Fruit fly (Drosophila melanogaster) whole organism, embryonic: ENCODE measurements around the gene CG13311.
A peak's percentile ranks its signal among the peaks of the same experiment; 100 is the strongest.

Experiments used
- Ada2b ChIP-seq: fragments of 200-800 bp; sonication (Bioruptor generic); IDR thresholded peaks from 2 replicates; pipeline ENCODE4 v1.3.6; 2022; ENCODE audit warnings: missing biosample characterization, missing genetic modification characterization
- Aef1 ChIP-seq: fragments of 200-800 bp; sonication (Bioruptor generic); IDR thresholded peaks from 3 replicates; pipeline ENCODE4 v1.3.6; 2022; ENCODE audit warnings: missing biosample characterization, missing genetic modification characterization
- B-H1 ChIP-seq: fragments of 200-800 bp; sonication (Bioruptor generic); IDR thresholded peaks from 3 replicates; pipeline ENCODE4 v1.3.6; 2022; ENCODE audit warnings: missing biosample characterization, missing genetic modification characterization
- C15 ChIP-seq: fragments of 200-800 bp; sonication (Bioruptor generic); IDR thresholded peaks from 3 replicates; pipeline ENCODE4 v1.3.6; 2022; ENCODE audit warnings: missing biosample characterization, missing genetic modification characterization
- CG1024 ChIP-seq: fragments of 200-800 bp; sonication (Bioruptor generic); IDR thresholded peaks from 2 replicates; pipeline ENCODE4 v1.3.6; 2022; ENCODE audit warnings: missing biosample characterization, missing genetic modification characterization
- CG10979 ChIP-seq: fragments of 200-800 bp; sonication (Bioruptor generic); optimal IDR thresholded peaks from 2 replicates; lab custom pipeline; 2018; ENCODE audit warnings: missing biosample characterization, mild to moderate bottlenecking, missing genetic modification characterization, moderate library complexity
- CG11093 ChIP-seq: fragments of 200-800 bp; sonication (Bioruptor generic); IDR thresholded peaks from 3 replicates; pipeline ENCODE4 v1.3.6; 2022; ENCODE audit warnings: missing biosample characterization, missing genetic modification characterization
- CG11247 ChIP-seq: fragments of 200-800 bp; sonication (Bioruptor generic); IDR thresholded peaks from 2 replicates; pipeline ENCODE4 v1.3.6; 2022; ENCODE audit warnings: missing biosample characterization, missing genetic modification characterization
- CG12104 ChIP-seq: fragments of 200-800 bp; sonication (Bioruptor generic); optimal IDR thresholded peaks from 3 replicates; lab custom pipeline; 2016; ENCODE audit warnings: missing biosample characterization, missing genetic modification characterization
- CG12391 ChIP-seq: fragments of 200-800 bp; sonication (Bioruptor generic); optimal IDR thresholded peaks from 3 replicates; lab custom pipeline; 2018; ENCODE audit warnings: missing biosample characterization, mild to moderate bottlenecking, missing genetic modification characterization, moderate library complexity
- CG16863 ChIP-seq: fragments of 200-800 bp; sonication (Bioruptor generic); optimal IDR thresholded peaks from 3 replicates; lab custom pipeline; 2016; ENCODE audit warnings: missing biosample characterization, missing genetic modification characterization
- CG17385 ChIP-seq: fragments of 200-800 bp; sonication (Bioruptor generic); optimal IDR thresholded peaks from 3 replicates; lab custom pipeline; 2018; ENCODE audit warnings: missing biosample characterization, mild to moderate bottlenecking, missing genetic modification characterization
- CG2199 ChIP-seq: fragments of 200-800 bp; sonication (Bioruptor generic); IDR thresholded peaks from 3 replicates; pipeline ENCODE4 v1.3.6; 2022; ENCODE audit warnings: missing biosample characterization, missing genetic modification characterization
- CG2889 ChIP-seq: fragments of 200-800 bp; sonication (Bioruptor generic); IDR thresholded peaks from 3 replicates; pipeline ENCODE4 v1.3.6; 2022; ENCODE audit warnings: missing biosample characterization, missing genetic modification characterization
- CG30403 ChIP-seq: fragments of 200-800 bp; sonication (Bioruptor generic); optimal IDR thresholded peaks from 3 replicates; lab custom pipeline; 2016; ENCODE audit warnings: missing biosample characterization, missing genetic modification characterization
- CG31365 ChIP-seq: fragments of 200-800 bp; sonication (Bioruptor generic); optimal IDR thresholded peaks from 2 replicates; lab custom pipeline; 2018; ENCODE audit warnings: missing biosample characterization, mild to moderate bottlenecking, missing genetic modification characterization
- CG31388 ChIP-seq: fragments of 200-800 bp; sonication (Bioruptor generic); optimal IDR thresholded peaks from 2 replicates; lab custom pipeline; 2016; ENCODE audit warnings: missing biosample characterization, missing genetic modification characterization
- CG3995 ChIP-seq: fragments of 200-800 bp; sonication (Bioruptor generic); optimal IDR thresholded peaks from 3 replicates; lab custom pipeline; 2016; ENCODE audit warnings: missing biosample characterization, missing genetic modification characterization
- CG4820 ChIP-seq: fragments of 200-800 bp; sonication (Bioruptor generic); optimal IDR thresholded peaks from 3 replicates; lab custom pipeline; 2016; ENCODE audit warnings: missing biosample characterization, missing genetic modification characterization
- CG6654 ChIP-seq: fragments of 200-800 bp; sonication (Bioruptor generic); optimal IDR thresholded peaks from 2 replicates; lab custom pipeline; 2017; ENCODE audit warnings: missing biosample characterization, mild to moderate bottlenecking, missing genetic modification characterization
- CG9727 ChIP-seq: fragments of 200-800 bp; sonication (Bioruptor generic); optimal IDR thresholded peaks from 3 replicates; lab custom pipeline; 2017; ENCODE audit warnings: missing biosample characterization, mild to moderate bottlenecking, missing genetic modification characterization
- D19A ChIP-seq: fragments of 200-800 bp; optimal IDR thresholded peaks from 3 replicates; lab custom pipeline; 2019; ENCODE audit warnings: missing biosample characterization, mild to moderate bottlenecking, missing genetic modification characterization, moderate library complexity
- E2f1 ChIP-seq: fragments of 200-800 bp; sonication (Bioruptor generic); IDR thresholded peaks from 2 replicates; pipeline ENCODE4 v1.3.6; 2022; ENCODE audit warnings: missing biosample characterization, missing genetic modification characterization
- Ets65A ChIP-seq: fragments of 200-800 bp; sonication (Bioruptor generic); peaks from one replicate; lab custom pipeline; 2016; ENCODE audit warnings: missing biosample characterization, missing genetic modification characterization
- MBD-R2 ChIP-seq: fragments of 200-800 bp; sonication (Bioruptor generic); IDR thresholded peaks from 2 replicates; pipeline ENCODE4 v1.3.6; 2022; ENCODE audit warnings: missing biosample characterization, missing genetic modification characterization
- Mrtf ChIP-seq: fragments of 200-800 bp; sonication (Bioruptor generic); IDR thresholded peaks from 3 replicates; pipeline ENCODE4 v1.3.6; 2022; ENCODE audit warnings: missing biosample characterization, missing genetic modification characterization
- Nf-YA ChIP-seq: fragments of 200-800 bp; sonication (Bioruptor generic); IDR thresholded peaks from 2 replicates; pipeline ENCODE4 v1.3.6; 2022; ENCODE audit warnings: missing biosample characterization, missing genetic modification characterization
- Nf-YB ChIP-seq: fragments of 200-800 bp; sonication (Bioruptor generic); optimal IDR thresholded peaks from 3 replicates; lab custom pipeline; 2019; ENCODE audit warnings: missing biosample characterization, mild to moderate bottlenecking, missing genetic modification characterization, moderate library complexity
- Scr ChIP-seq: fragments of 200-800 bp; sonication (Bioruptor generic); IDR thresholded peaks from 2 replicates; pipeline ENCODE4 v1.3.6; 2022; ENCODE audit warnings: missing biosample characterization, missing genetic modification characterization; ENCODE audit not compliant: partially characterized antibody
- Side ChIP-seq: fragments of 200-800 bp; sonication (Bioruptor generic); optimal IDR thresholded peaks from 2 replicates; lab custom pipeline; 2016; ENCODE audit warnings: missing biosample characterization, missing genetic modification characterization
- Sox100B ChIP-seq: fragments of 200-800 bp; sonication (Bioruptor generic); optimal IDR thresholded peaks from 3 replicates; lab custom pipeline; 2018; ENCODE audit warnings: missing biosample characterization, mild to moderate bottlenecking, missing genetic modification characterization
- Xbp1 ChIP-seq: fragments of 200-800 bp; sonication (Bioruptor generic); optimal IDR thresholded peaks from 3 replicates; lab custom pipeline; 2016; ENCODE audit warnings: missing biosample characterization, mild to moderate bottlenecking, missing genetic modification characterization
- ap ChIP-seq: fragments of 200-800 bp; sonication (Bioruptor generic); IDR thresholded peaks from 2 replicates; pipeline ENCODE4 v1.3.6; 2022; ENCODE audit warnings: missing biosample characterization, missing genetic modification characterization
- bab2 ChIP-seq: fragments of 200-800 bp; sonication (Bioruptor generic); optimal IDR thresholded peaks from 2 replicates; lab custom pipeline; 2016; ENCODE audit warnings: missing biosample characterization, missing genetic modification characterization
- corto ChIP-seq: fragments of 200-800 bp; sonication (Bioruptor generic); optimal IDR thresholded peaks from 2 replicates; lab custom pipeline; 2016; ENCODE audit warnings: missing biosample characterization, mild to moderate bottlenecking, missing genetic modification characterization, moderate library complexity
- ewg ChIP-seq: fragments of 200-800 bp; sonication (Bioruptor generic); optimal IDR thresholded peaks from 3 replicates; lab custom pipeline; 2017; ENCODE audit warnings: mild to moderate bottlenecking, missing biosample characterization, missing genetic modification reagents, missing genetic modification characterization
- fru ChIP-seq: fragments of >200 bp; optimal IDR thresholded peaks from 2 replicates; lab custom pipeline; 2017
- inv ChIP-seq: fragments of 200-800 bp; sonication (Bioruptor generic); IDR thresholded peaks from 2 replicates; pipeline ENCODE4 v1.3.6; 2022; ENCODE audit warnings: missing biosample characterization, missing genetic modification characterization; ENCODE audit not compliant: partially characterized antibody
- lov ChIP-seq, 2 experiments: fragments of 200-800 bp in 1 of 2; fragments of >200 bp in 1 of 2; sonication (Bioruptor generic) in 1 of 2; IDR thresholded peaks in 1 of 2; optimal IDR thresholded peaks in 1 of 2; 2 replicates in 1 of 2; 3 replicates in 1 of 2; pipeline versions ENCODE4 v1.3.6 to Lab custom; 2017 to 2022; ENCODE audit warnings: missing biosample characterization in 1 of 2, missing genetic modification characterization in 1 of 2
- mam ChIP-seq: fragments of 200-800 bp; sonication (Bioruptor generic); optimal IDR thresholded peaks from 3 replicates; lab custom pipeline; 2016; ENCODE audit warnings: missing biosample characterization, missing genetic modification characterization
- nmo ChIP-seq: fragments of 200-800 bp; sonication (Bioruptor generic); optimal IDR thresholded peaks from 2 replicates; lab custom pipeline; 2018; ENCODE audit warnings: missing biosample characterization, mild to moderate bottlenecking, missing genetic modification characterization, moderate library complexity
- pnt ChIP-seq: fragments of 200-800 bp; sonication (Bioruptor generic); optimal IDR thresholded peaks from 3 replicates; lab custom pipeline; 2016; ENCODE audit warnings: missing biosample characterization, missing genetic modification characterization
- row ChIP-seq: fragments of 200-800 bp; sonication (Bioruptor generic); IDR thresholded peaks from 3 replicates; pipeline ENCODE4 v1.3.6; 2022; ENCODE audit warnings: missing biosample characterization, missing genetic modification characterization
- so ChIP-seq: fragments of 200-800 bp; sonication (Bioruptor generic); IDR thresholded peaks from 3 replicates; pipeline ENCODE4 v1.3.6; 2022; ENCODE audit warnings: missing biosample characterization, missing genetic modification characterization
- ttk ChIP-seq: fragments of 200-800 bp; sonication (Bioruptor generic); IDR thresholded peaks from 2 replicates; pipeline ENCODE4 v2.1.2; 2022; ENCODE audit warnings: missing biosample characterization, missing genetic modification characterization
- tup ChIP-seq: fragments of 200-800 bp; sonication (Bioruptor generic); optimal IDR thresholded peaks from 2 replicates; lab custom pipeline; 2016; ENCODE audit warnings: missing biosample characterization, mild to moderate bottlenecking, missing genetic modification characterization, moderate library complexity
- zen ChIP-seq: fragments of 200-800 bp; sonication (Bioruptor generic); optimal IDR thresholded peaks from 3 replicates; lab custom pipeline; 2018; ENCODE audit warnings: missing biosample characterization, mild to moderate bottlenecking, missing genetic modification characterization, moderate library complexity

The CG13311 gene

DNA sequence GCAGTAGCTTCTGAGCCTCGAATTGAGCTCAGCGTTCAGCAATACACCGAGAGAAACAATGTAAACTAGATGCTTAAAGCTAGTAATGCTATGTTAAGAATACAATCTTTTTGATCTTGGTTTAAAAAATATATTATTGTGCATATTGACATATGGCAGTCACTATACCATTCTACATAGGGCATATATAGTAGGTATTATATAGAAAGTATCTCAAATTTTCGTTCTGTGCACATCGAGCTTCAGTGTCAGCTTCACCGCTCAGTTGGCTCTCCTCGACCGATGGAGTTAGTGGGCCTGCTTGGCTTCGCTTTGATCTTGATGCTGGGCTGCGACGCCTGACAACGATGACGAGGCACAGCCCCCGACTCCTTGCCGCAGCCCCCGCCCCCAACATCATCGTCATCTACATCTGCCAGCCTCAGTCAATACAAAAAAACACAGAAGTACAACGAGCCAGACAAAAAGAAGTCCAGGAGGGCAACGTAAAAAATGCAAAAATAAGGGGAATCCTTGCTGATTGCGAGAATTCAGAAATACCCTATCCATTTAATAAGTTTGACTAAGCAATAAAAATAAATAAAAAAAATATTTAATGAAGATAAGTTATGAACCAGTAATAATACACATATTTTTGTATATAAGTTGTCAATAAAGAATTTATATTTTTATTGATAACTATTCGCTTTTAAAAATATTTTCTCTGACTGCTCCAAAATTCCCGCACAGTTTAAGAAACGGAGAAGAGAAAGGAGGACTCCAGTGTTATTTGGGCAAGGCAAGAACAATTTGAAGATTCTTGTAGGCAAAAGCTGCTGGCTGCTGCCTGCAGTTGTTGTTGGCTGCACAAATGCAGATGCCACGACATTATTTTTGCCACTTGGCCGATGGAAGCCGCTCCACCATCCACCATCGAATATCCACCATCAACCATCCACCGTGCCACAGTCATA, 20.0 kb upstream of the CG13311 start (continued):
- TF ChIP-seq CG1024 (GFP tag; lab: Robert Waterston, UW) (no peak), row (GFP tag; lab: Robert Waterston, UW) (peak; percentile 29; the same call in 1 of the 3 replicates), CG31388 (GFP tag; lab: Kevin White, UChicago) (no peak), CG12104 (GFP tag; lab: Kevin White, UChicago) (no peak), CG17385 (no peak), corto (GFP tag; lab: Kevin White, UChicago) (peak; percentile 80), MBD-R2 (GFP tag; lab: Robert Waterston, UW) (no peak), D19A (tag; lab: Kevin White, UChicago) (no peak), fru (lab: Kevin White, UChicago) (no peak), CG3995 (GFP tag; lab: Kevin White, UChicago) (no peak), Ada2b (GFP tag; lab: Robert Waterston, UW) (no peak), mam (GFP tag; lab: Kevin White, UChicago) (no peak), ewg (no peak), bab2 (GFP tag; lab: Kevin White, UChicago) (no peak), CG30403 (no peak), C15 (GFP tag; lab: Robert Waterston, UW) (no peak), nmo (GFP tag; lab: Kevin White, UChicago) (no peak), tup (GFP tag; lab: Kevin White, UChicago) (no peak), CG11247 (GFP tag; lab: Robert Waterston, UW) (no peak), so (no peak), CG10979 (no peak), CG2199 (GFP tag; lab: Robert Waterston, UW) (no peak), Side (GFP tag; lab: Kevin White, UChicago) (no peak), inv (GFP tag; lab: Robert Waterston, UW) (no peak), CG6654 (no peak), pnt (GFP tag; lab: Kevin White, UChicago) (no peak), Nf-YB (GFP tag; lab: Kevin White, UChicago) (no peak)

DNA sequence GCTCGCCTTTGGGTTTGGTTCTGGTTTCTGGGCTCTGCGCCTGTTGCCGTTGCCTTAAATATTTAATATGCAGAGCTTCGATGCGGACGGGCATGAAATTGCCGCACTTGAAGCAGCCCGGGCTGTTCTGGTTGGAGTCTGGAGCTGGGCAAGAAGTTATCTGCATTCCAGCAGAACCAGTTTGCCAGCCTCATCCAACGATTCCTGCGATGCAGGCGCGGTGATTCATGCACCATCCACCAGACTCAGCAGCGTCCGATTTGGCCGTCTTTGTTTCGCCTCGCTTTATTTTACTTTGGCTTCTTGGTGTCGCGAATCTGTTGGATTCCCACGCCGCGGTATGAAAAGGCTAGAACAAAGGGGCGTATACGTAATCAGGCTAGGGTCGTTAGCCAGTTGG, 17.5 kb upstream of the CG13311 start:
- TF ChIP-seq Ets65A (GFP tag; lab: Kevin White, UChicago) (peak; percentile 72), inv (GFP tag; lab: Robert Waterston, UW) (peak; percentile 16; the same call in 1 of the 2 replicates), B-H1 (GFP tag; lab: Robert Waterston, UW) (no peak)

DNA sequence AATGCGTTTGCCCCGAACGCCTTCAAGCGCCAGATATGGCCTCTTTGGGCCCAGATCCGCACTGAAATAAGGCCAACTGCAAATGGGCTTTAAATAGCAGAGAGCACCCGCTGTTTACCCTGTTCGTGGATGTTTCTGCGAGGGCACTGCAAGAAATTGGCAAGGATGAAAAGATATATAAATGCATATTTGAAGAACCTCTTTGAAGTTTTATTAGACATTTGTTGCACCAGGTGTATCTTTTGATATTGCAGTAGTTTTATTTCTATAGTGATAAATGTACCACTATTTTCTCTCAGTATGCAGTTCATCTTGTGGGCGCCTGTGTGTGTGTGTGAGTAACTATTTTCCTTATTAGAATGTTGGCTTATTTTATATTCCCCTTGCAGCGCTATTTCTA, 11.5 kb upstream of the CG13311 start:
- TF ChIP-seq CG12391, result peak; percentile 4
- TF ChIP-seq ap (GFP tag; lab: Robert Waterston, UW), result peak; percentile 25; the same call in 1 of the 2 replicates
- peak; percentile 36 for TF ChIP-seq CG4820 (GFP tag; lab: Kevin White, UChicago)
- TF ChIP-seq CG9727, result peak; percentile 20
- TF ChIP-seq Aef1, result peak; percentile 56; the same call in 2 of the 3 replicates
- no peak for TF ChIP-seq Scr
- peak; percentile 54; the same call in 1 of the 3 replicates for TF ChIP-seq Mrtf (GFP tag; lab: Robert Waterston, UW)
- TF ChIP-seq so, result 0 out of 3 replicates have a peak, but pooled peaks have one; percentile 31
- peak; percentile 20 for TF ChIP-seq zen
- peak; percentile 57; the same call in 1 of the 3 replicates for TF ChIP-seq CG11093
- TF ChIP-seq C15 (GFP tag; lab: Robert Waterston, UW), result 0 out of 3 replicates have a peak, but pooled peaks have one; percentile 31
- TF ChIP-seq Xbp1 (GFP tag; lab: Kevin White, UChicago), result peak; percentile 17
- peak; percentile 8 for TF ChIP-seq CG16863
- TF ChIP-seq E2f1, result peak; percentile 46; the same call in 1 of the 2 replicates
- peak; percentile 9 for TF ChIP-seq Sox100B (GFP tag; lab: Kevin White, UChicago)
- TF ChIP-seq Nf-YA (GFP tag; lab: Robert Waterston, UW), result peak; percentile 63
- peak; percentile 67 for TF ChIP-seq ttk (GFP tag; lab: Robert Waterston, UW)
- TF ChIP-seq CG31365 (tag; lab: Kevin White, UChicago), result no peak
- TF ChIP-seq lov (optimal IDR thresholded peaks at IDR 0.05; lab: Kevin White, UChicago), result no peak
- peak; percentile 63; the same call in 2 of the 3 replicates for TF ChIP-seq lov (GFP tag; IDR thresholded peaks at IDR 0.05; lab: Robert Waterston, UW)
- peak; percentile 34; the same call in 1 of the 3 replicates for TF ChIP-seq CG2889 (GFP tag; lab: Robert Waterston, UW)
